Fruit fly (Drosophila melanogaster): ENCODE data around the gene Nemp.

Gene Nemp

dm6 chrX:16645472-16645871 is 9.3 kb downstream of the Nemp start:
- TF ChIP-seq tna (GFP tag; IDR thresholded peaks at IDR 0.05; ENCODE audit: partially characterized antibody) (no peak), luna (GFP tag; optimal IDR thresholded peaks at IDR 0.05) (no peak), pan (optimal IDR thresholded peaks at IDR 0.05) (no peak), pan (GFP tag; optimal IDR thresholded peaks at IDR 0.05 in 1 of 2, IDR thresholded peaks at IDR 0.05 in 1 of 2) (no peak), tio (GFP tag; optimal IDR thresholded peaks at IDR 0.05) (no peak), Pdp1 (GFP tag; optimal IDR thresholded peaks at IDR 0.05) (peak in 1 of 2 experiments; percentile 88), oc (tag; optimal IDR thresholded peaks at IDR 0.05) (peak; percentile 4), CG10209 (GFP tag; optimal IDR thresholded peaks at IDR 0.05) (no peak), ftz-f1 (GFP tag; optimal IDR thresholded peaks at IDR 0.05) (no peak), chinmo (GFP tag; IDR thresholded peaks at IDR 0.05; ENCODE audit: partially characterized antibody) (0 out of 4 replicates have a peak, but pooled peaks have one; percentile 7), Fer2 (tag; optimal IDR thresholded peaks at IDR 0.05) (no peak), Blimp-1 (GFP tag; optimal IDR thresholded peaks at IDR 0.05) (peak; percentile 56), Hr51 (GFP tag; optimal IDR thresholded peaks at IDR 0.05) (no peak), CG3726 (GFP tag; IDR thresholded peaks at IDR 0.05) (no peak), HLH3B (GFP tag; IDR thresholded peaks at IDR 0.05) (no peak), stwl (tag; optimal IDR thresholded peaks at IDR 0.05) (no peak), CG34224 (GFP tag; IDR thresholded peaks at IDR 0.05; ENCODE audit: partially characterized antibody) (no peak), NFAT (GFP tag; IDR thresholded peaks at IDR 0.05) (no peak), Med (GFP tag) (no peak), ERR (GFP tag; optimal IDR thresholded peaks at IDR 0.05) (no peak), MTF-1 (GFP tag; optimal IDR thresholded peaks at IDR 0.05; ENCODE audit: borderline replicate concordance) (no peak), CG18476 (GFP tag; optimal IDR thresholded peaks at IDR 0.05) (no peak), Usf (GFP tag; optimal IDR thresholded peaks at IDR 0.05) (no peak), D19B (GFP tag; optimal IDR thresholded peaks at IDR 0.05) (no peak)

- TF ChIP-seq CG1529 (GFP tag; optimal IDR thresholded peaks at IDR 0.05) (peak; percentile 52), Atf6 (GFP tag; IDR thresholded peaks at IDR 0.05) (peak; percentile 37; the same call in 1 of the 2 replicates), CG18262 (tag; optimal IDR thresholded peaks at IDR 0.05) (peak; percentile 52), chm (GFP tag; IDR thresholded peaks at IDR 0.05) (peak; percentile 80), CG34422 (GFP tag; IDR thresholded peaks at IDR 0.05) (0 out of 3 replicates have a peak, but pooled peaks have one; percentile 14), CG2678 (tag; optimal IDR thresholded peaks at IDR 0.05) (peak; percentile 64), CG18011 (GFP tag; optimal IDR thresholded peaks at IDR 0.05) (no peak), ac (GFP tag; optimal IDR thresholded peaks at IDR 0.05) (peak; percentile 74), CG2875 (GFP tag; optimal IDR thresholded peaks at IDR 0.05) (peak; percentile 80), CG15073 (GFP tag; optimal IDR thresholded peaks at IDR 0.05) (no peak), NFAT (GFP tag; IDR thresholded peaks at IDR 0.05) (no peak), CG11504 (tag; optimal IDR thresholded peaks at IDR 0.05) (peak; percentile 61), BtbVII (GFP tag; optimal IDR thresholded peaks at IDR 0.05) (no peak), row (GFP tag; IDR thresholded peaks at IDR 0.05) (no peak), CG15601 (tag; optimal IDR thresholded peaks at IDR 0.05) (peak; percentile 50), CG10462 (GFP tag; optimal IDR thresholded peaks at IDR 0.05) (peak; percentile 7), Ravus (GFP tag; IDR thresholded peaks at IDR 0.05) (no peak), jing (GFP tag; optimal IDR thresholded peaks at IDR 0.05) (no peak), CG17359 (tag; optimal IDR thresholded peaks at IDR 0.05) (peak; percentile 71), klu (GFP tag; IDR thresholded peaks at IDR 0.05) (no peak), CG12155 (GFP tag; optimal IDR thresholded peaks at IDR 0.05) (no peak), CG3407 (GFP tag; optimal IDR thresholded peaks at IDR 0.05) (peak; percentile 76), CG15696 (tag; optimal IDR thresholded peaks at IDR 0.05) (peak; percentile 78), HmgZ (tag; optimal IDR thresholded peaks at IDR 0.05) (peak; percentile 27), tgo (GFP tag; IDR thresholded peaks at IDR 0.05) (no peak), ATbp (GFP tag; optimal IDR thresholded peaks at IDR 0.05) (peak; percentile 89), mld (GFP tag; IDR thresholded peaks at IDR 0.05; ENCODE audit: partially characterized antibody) (no peak)
These were observed 10.2 kb downstream of the Nemp start for dm6 chrX:16644535-16645131.

All from whole organism, embryonic.